Worm (Caenorhabditis elegans) whole organism, L1 larva: ENCODE measurements around the gene pst-2.

Experiments used
- ceh-88 ChIP-seq: fragments of 200-800 bp; sonication (Bioruptor generic); IDR thresholded peaks from 2 replicates; pipeline ENCODE4 v1.3.6; 2022; ENCODE audit warnings: missing genetic modification characterization, missing compliant biosample characterization
- elt-2 ChIP-seq: sonication (generic microtip); optimal IDR thresholded peaks from 2 replicates; lab custom pipeline; 2016; ENCODE audit warnings: missing genetic modification characterization, mild to moderate bottlenecking, inconsistent platforms, missing compliant biosample characterization, missing genetic modification reagents
- lin-35 ChIP-seq, 2 experiments: fragments of 150-350 bp; optimal IDR thresholded peaks; 2 replicates each; lab custom pipeline; 2014; ENCODE audit warnings: missing biosample characterization in 2 of 2, missing genetic modification characterization in 2 of 2, missing genetic modification reagents in 2 of 2
- nhr-11 ChIP-seq: fragments of 150-350 bp; optimal IDR thresholded peaks from 2 replicates; lab custom pipeline; 2014; ENCODE audit warnings: missing biosample characterization, missing genetic modification characterization
- snpc-4 ChIP-seq: fragments of 150-350 bp; optimal IDR thresholded peaks from 2 replicates; lab custom pipeline; 2014; ENCODE audit warnings: missing biosample characterization, missing genetic modification characterization
- swsn-7 ChIP-seq: sonication (generic microtip); optimal IDR thresholded peaks from 2 replicates; lab custom pipeline; 2016; ENCODE audit warnings: missing genetic modification characterization, missing compliant biosample characterization

DNA sequence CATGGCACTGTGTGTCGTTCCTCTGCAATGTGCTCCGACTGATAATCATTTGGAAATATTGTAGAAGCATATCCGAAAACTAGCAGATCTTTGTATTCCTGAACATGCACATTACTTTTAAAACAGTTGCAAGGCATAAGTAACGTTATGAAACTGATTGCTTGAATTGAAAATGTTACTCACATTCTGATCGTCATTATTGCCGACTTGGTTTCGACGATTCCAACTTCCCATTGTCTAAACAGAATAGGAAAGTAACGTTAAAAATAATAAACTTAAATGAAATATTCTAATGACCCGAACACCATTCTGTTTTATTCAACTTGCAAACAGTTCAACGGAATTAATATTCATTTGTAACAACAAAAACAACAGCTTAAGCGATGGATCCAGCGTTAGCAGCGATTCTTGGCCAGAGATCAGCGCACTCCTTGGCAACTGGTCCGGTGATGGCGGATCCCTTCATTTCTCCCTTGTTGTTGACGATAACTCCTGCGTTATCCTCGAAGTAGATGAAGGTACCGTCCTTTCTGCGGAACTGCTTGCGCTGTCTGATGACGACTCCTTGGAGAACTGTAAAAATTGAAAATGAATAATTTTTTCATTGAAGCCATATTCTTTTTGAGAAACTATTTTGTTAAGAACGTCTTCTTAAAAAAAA lies 25.1 kb downstream of the pst-2 start, which contains the start of gene swp-1:
- no peak for TF ChIP-seq lin-35 (GFP tag; optimal IDR thresholded peaks at IDR 0.05; lab: Kevin White, UChicago)
- TF ChIP-seq snpc-4 (tag; lab: Kevin White, UChicago): no peak
- TF ChIP-seq elt-2 (tag; lab: Kevin White, UChicago): no peak
- no peak for TF ChIP-seq nhr-11
- no peak for TF ChIP-seq ceh-88 (GFP tag; lab: Robert Waterston, UW)
- TF ChIP-seq swsn-7 (tag; lab: Kevin White, UChicago): no peak
